Worm (Caenorhabditis elegans) whole organism, mixed stage, embryonic: ENCODE measurements around the gene gst-10.
"Not testable (repeated sequence)": the region's sequence is repeated elsewhere in the genome, so short reads cannot be mapped to it uniquely, and the experiment has no call there.

Experiments
- bed-3 ChIP-seq: fragments of 200-800 bp; sonication (Bioruptor generic); optimal IDR thresholded peaks from 3 replicates; lab custom pipeline; 2018; ENCODE audit warnings: mild to moderate bottlenecking, missing genetic modification characterization, moderate library complexity, missing compliant biosample characterization
- blmp-1 ChIP-seq: fragments of 150-350 bp; optimal IDR thresholded peaks from 2 replicates; lab custom pipeline; 2014; ENCODE audit warnings: missing biosample characterization, missing genetic modification characterization
- ceh-39 ChIP-seq: fragments of 150-350 bp; optimal IDR thresholded peaks from 2 replicates; lab custom pipeline; 2014; ENCODE audit warnings: missing biosample characterization, missing genetic modification characterization
- ceh-43 ChIP-seq: fragments of 200-800 bp; sonication (Bioruptor generic); optimal IDR thresholded peaks from 2 replicates; lab custom pipeline; 2018; ENCODE audit warnings: mild to moderate bottlenecking, missing genetic modification characterization, moderate library complexity, missing compliant biosample characterization
- ceh-83 ChIP-seq: fragments of 200-800 bp; sonication (Bioruptor generic); optimal IDR thresholded peaks from 2 replicates; lab custom pipeline; 2018; ENCODE audit warnings: mild to moderate bottlenecking, missing genetic modification characterization, missing compliant biosample characterization
- drap-1 ChIP-seq: fragments of 200-800 bp; sonication (Bioruptor generic); optimal IDR thresholded peaks from 3 replicates; lab custom pipeline; 2018; ENCODE audit warnings: mild to moderate bottlenecking, missing genetic modification characterization, missing compliant biosample characterization
- elt-3 ChIP-seq: fragments of 150-350 bp; optimal IDR thresholded peaks from 2 replicates; lab custom pipeline; 2014; ENCODE audit warnings: missing biosample characterization, missing genetic modification characterization
- ham-2 ChIP-seq: fragments of 200-800 bp; sonication (Bioruptor generic); optimal IDR thresholded peaks from 2 replicates; lab custom pipeline; 2018; ENCODE audit warnings: mild to moderate bottlenecking, missing genetic modification characterization, missing compliant biosample characterization
- hlh-1 ChIP-seq: fragments of 150-350 bp; optimal IDR thresholded peaks from 2 replicates; lab custom pipeline; 2014; ENCODE audit warnings: missing biosample characterization, missing genetic modification reagents, missing genetic modification characterization
- lin-13 ChIP-seq: fragments of 150-350 bp; optimal IDR thresholded peaks from 2 replicates; lab custom pipeline; 2014; ENCODE audit warnings: missing biosample characterization, missing genetic modification characterization
- lin-32 ChIP-seq: fragments of 200-800 bp; sonication (Bioruptor generic); optimal IDR thresholded peaks from 2 replicates; lab custom pipeline; 2018; ENCODE audit warnings: mild to moderate bottlenecking, missing genetic modification characterization, missing compliant biosample characterization
- lsy-2 ChIP-seq: fragments of 150-350 bp; optimal IDR thresholded peaks from 2 replicates; lab custom pipeline; 2014; ENCODE audit warnings: missing biosample characterization, missing genetic modification characterization
- mab-5 ChIP-seq: fragments of 150-350 bp; optimal IDR thresholded peaks from 2 replicates; lab custom pipeline; 2014; ENCODE audit warnings: missing biosample characterization, missing genetic modification characterization
- mep-1 ChIP-seq: fragments of 150-350 bp; optimal IDR thresholded peaks from 2 replicates; lab custom pipeline; 2017; ENCODE audit warnings: missing biosample characterization, missing genetic modification reagents, missing genetic modification characterization, inconsistent platforms
- mls-2 ChIP-seq: sonication (generic microtip); optimal IDR thresholded peaks from 2 replicates; lab custom pipeline; 2016; ENCODE audit warnings: mild to moderate bottlenecking, missing genetic modification characterization, moderate library complexity, missing compliant biosample characterization
- nhr-12 ChIP-seq: fragments of 150-350 bp; optimal IDR thresholded peaks from 2 replicates; lab custom pipeline; 2014; ENCODE audit warnings: missing biosample characterization, missing genetic modification characterization
- nhr-237 ChIP-seq: fragments of 150-350 bp; optimal IDR thresholded peaks from 2 replicates; lab custom pipeline; 2014; ENCODE audit warnings: missing biosample characterization, missing genetic modification characterization
- nhr-28 ChIP-seq: fragments of 150-350 bp; optimal IDR thresholded peaks from 2 replicates; lab custom pipeline; 2014; ENCODE audit warnings: missing biosample characterization, missing genetic modification characterization
- pha-4 ChIP-seq: fragments of 150-350 bp; optimal IDR thresholded peaks from 2 replicates; lab custom pipeline; 2018; ENCODE audit warnings: missing biosample characterization, missing genetic modification reagents, missing genetic modification characterization
- sem-2 ChIP-seq: fragments of 200-800 bp; sonication (Bioruptor generic); optimal IDR thresholded peaks from 2 replicates; lab custom pipeline; 2018; ENCODE audit warnings: mild to moderate bottlenecking, missing genetic modification characterization, missing compliant biosample characterization
- snpc-4 ChIP-seq: fragments of 150-350 bp; optimal IDR thresholded peaks from 2 replicates; lab custom pipeline; 2014; ENCODE audit warnings: missing biosample characterization, missing genetic modification characterization
- sptf-1 ChIP-seq: sonication (generic microtip); optimal IDR thresholded peaks from 2 replicates; lab custom pipeline; 2017; ENCODE audit warnings: mild to moderate bottlenecking, missing genetic modification characterization, moderate library complexity, missing compliant biosample characterization
- tbx-8 ChIP-seq: fragments of 200-800 bp; sonication (Bioruptor generic); optimal IDR thresholded peaks from 2 replicates; lab custom pipeline; 2018; ENCODE audit warnings: mild to moderate bottlenecking, missing genetic modification characterization, moderate library complexity, missing compliant biosample characterization
- unc-120 ChIP-seq: sonication (generic microtip); optimal IDR thresholded peaks from 2 replicates; lab custom pipeline; 2017; ENCODE audit warnings: missing genetic modification characterization, missing compliant biosample characterization; ENCODE audit not compliant: poor library complexity, severe bottlenecking
- zip-8 ChIP-seq: fragments of 150-350 bp; optimal IDR thresholded peaks from 2 replicates; lab custom pipeline; 2014; ENCODE audit warnings: missing biosample characterization, missing genetic modification characterization
- ztf-11 ChIP-seq: fragments of 150-350 bp; optimal IDR thresholded peaks from 2 replicates; lab custom pipeline; 2014; ENCODE audit warnings: missing biosample characterization, missing genetic modification characterization

The gst-10 gene

DNA sequence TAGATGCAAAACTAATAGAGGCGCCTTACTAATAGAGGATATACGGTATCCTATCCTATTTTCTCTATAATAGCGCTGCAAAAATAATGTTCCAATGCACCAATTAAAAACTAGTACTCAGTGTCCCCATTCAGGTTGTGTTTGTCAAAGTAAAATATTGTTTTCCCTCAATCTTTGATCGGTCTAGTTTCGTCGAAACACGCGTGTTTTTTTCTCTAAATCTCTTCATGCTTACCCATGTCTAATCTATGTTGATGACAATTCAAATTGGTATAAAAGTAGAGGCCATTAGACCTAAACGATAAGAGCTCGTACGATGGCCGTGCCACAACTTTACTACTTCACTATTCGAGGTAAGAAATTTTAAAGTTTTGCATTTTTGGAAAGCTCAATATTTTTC is at the start of gene gst-10:
Gene gst-10, plus strand, starts transcription at position 301 of the 400 bp plus-strand sequence.
- TF ChIP-seq unc-120 (tag; lab: Kevin White, UChicago); mab-5 (tag; lab: Kevin White, UChicago); ceh-43 (GFP tag; lab: Kevin White, UChicago): not testable (repeated sequence)

DNA sequence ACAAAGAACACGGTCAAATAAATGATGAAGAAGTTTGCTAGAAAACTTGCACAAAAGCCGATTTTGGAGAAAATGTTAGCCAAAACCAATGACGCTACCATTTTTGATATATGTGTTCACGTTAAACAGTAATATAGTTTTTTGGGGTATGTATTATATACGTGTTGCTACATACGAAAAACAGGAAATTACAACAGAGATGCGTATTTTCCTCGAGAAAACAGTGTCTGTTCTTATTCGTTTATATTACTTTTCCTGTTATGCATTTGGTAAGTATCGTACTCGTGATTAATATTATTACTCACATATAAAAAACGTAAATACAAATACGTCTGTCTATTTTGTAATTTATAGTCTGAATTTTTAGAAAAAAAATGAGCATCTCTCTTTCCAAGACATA is 46.0 kb upstream of the gst-10 start, which contains the start of gene str-76:
Gene str-76, minus strand, starts transcription at position 101 of the 400 bp plus-strand sequence.
- not testable (repeated sequence) for TF ChIP-seq ceh-43 (GFP tag; lab: Kevin White, UChicago); zip-8 (tag; lab: Kevin White, UChicago); bed-3 (GFP tag; lab: Kevin White, UChicago)

DNA sequence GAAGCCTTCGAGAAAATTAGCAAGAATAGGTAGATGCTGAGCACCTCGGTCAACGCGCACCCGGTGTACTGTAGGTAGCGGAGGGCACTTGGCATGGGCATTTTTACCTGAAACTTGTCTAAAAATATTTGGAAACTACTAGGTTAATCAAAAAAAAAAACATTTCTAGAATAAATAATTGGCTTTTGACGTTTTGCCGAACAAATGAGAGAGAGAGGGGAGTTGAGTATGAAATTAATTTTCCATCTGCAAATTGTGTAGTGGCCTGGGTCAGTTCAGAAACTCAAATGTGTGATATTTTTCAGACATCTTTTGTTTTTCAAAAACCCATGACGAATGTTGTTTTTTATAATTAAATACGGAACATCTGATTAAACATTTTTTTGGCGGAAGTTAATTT is 25.2 kb upstream of the gst-10 start, which contains the start of gene Y45G12C.10:
Gene Y45G12C.10, minus strand, starts transcription at position 101 of the 400 bp plus-strand sequence.
- not testable (repeated sequence) for TF ChIP-seq lin-32; unc-120 (tag; lab: Kevin White, UChicago); ceh-39 (tag; lab: Kevin White, UChicago)

DNA sequence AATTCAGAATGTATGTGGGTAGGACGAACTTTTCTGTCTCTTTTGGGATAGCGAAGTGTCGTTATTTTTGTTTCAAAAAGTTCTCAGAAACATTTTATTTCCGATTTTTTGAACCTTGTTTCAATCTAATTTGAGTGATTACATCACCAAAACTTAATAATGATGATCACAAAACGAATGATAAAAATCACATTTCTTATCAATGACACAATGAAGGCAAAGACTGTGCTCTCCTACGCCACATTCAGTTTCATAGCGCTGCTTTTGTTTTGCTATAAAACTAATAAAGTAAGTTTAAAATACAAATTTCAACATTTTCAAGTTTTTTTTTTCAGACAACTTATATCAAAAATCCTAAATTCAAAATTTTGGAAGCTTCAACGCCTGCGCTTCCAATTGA is 4.0 kb downstream of the gst-10 start, which contains the start of gene Y45G12C.1:
Gene Y45G12C.1, plus strand, starts transcription at position 159 of the 400 bp plus-strand sequence.
- no peak for TF ChIP-seq unc-120 (tag; lab: Kevin White, UChicago)
- no peak for TF ChIP-seq pha-4
- TF ChIP-seq tbx-8: no peak
- TF ChIP-seq sptf-1: no peak
- no peak for TF ChIP-seq nhr-28 (tag; lab: Kevin White, UChicago)
- TF ChIP-seq mls-2 (tag; lab: Kevin White, UChicago): no peak
- no peak for TF ChIP-seq ceh-39 (tag; lab: Kevin White, UChicago)
- no peak for TF ChIP-seq nhr-237
- no peak for TF ChIP-seq lsy-2 (tag; lab: Kevin White, UChicago)
- TF ChIP-seq, all 35 proteins: peak for 0

DNA sequence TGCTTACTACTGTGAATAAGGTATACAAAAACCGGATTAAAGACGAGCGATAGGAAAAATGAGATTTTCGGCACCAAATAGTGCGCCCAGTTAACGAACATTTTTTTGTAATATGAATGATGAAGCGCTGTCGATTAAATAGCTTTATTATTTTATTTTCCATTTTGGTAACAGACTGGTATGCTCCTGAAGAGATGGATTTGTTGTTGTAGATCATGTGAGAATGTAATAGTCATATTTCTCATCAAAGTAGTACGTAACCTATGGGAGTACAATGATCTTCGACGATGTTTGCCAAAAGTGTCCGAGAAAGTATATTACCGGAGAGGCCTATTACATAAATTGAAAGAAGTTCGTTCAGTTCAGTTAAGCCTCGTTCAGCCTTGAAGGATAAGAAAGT is 9.2 kb downstream of the gst-10 start, which contains the start of gene srj-19:
Gene srj-19, minus strand, starts transcription at position 101 of the 400 bp plus-strand sequence.
- TF ChIP-seq mep-1 (tag; lab: Kevin White, UChicago) (no peak), lin-13 (no peak), zip-8 (tag; lab: Kevin White, UChicago) (no peak), blmp-1 (tag; lab: Kevin White, UChicago) (no peak), nhr-237 (no peak), mab-5 (tag; lab: Kevin White, UChicago) (no peak)

DNA sequence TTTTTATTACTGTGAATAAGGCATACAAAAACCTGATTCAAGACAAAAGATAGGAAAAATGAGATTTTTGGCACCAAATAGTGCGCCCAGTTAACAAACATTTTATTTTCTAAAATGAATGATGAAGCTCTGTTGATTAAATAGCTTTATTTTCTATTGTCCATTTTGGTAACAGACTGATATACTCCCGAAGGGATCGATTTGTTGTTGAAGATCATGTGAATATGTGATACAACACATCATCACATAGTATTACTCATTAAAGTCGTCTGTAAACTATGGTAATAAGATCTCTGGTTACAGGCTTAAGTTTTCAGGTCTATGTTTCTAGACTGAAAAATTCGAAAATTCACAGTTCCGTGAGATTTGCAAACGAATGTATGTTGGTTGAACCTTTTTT is 11.6 kb downstream of the gst-10 start, which contains the start of gene srj-20:
Gene srj-20, minus strand, starts transcription at position 101 of the 400 bp plus-strand sequence.
- no peak for TF ChIP-seq drap-1 (GFP tag; lab: Kevin White, UChicago)
- TF ChIP-seq ceh-83 (GFP tag; lab: Kevin White, UChicago): no peak
- TF ChIP-seq sem-2 (GFP tag; lab: Kevin White, UChicago): no peak
- no peak for TF ChIP-seq pha-4
- no peak for TF ChIP-seq nhr-237
- TF ChIP-seq hlh-1 (tag; lab: Kevin White, UChicago): no peak
- TF ChIP-seq snpc-4: no peak
- no peak for TF ChIP-seq elt-3
- no peak for TF ChIP-seq ham-2
- TF ChIP-seq lsy-2 (tag; lab: Kevin White, UChicago): no peak

DNA sequence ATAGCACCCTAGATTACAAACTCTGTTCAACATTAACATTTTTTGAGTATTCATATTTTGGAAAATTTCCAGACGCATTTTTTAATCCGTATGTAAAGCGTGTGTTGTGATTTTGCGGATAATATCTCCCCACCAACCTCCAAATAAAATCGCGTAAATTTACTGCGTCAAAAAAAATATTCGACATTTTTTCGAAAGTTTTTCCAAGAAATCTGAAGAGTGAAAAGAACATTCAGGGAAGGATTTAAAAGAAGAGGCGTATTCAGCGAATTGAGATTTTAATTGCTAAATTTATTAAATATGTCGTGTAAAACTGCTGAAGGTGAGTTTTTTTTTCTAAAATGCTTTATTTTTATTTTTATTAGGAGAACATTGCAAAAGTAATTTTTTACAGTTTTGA is 12.4 kb downstream of the gst-10 start, which contains the start of gene nhr-290:
Gene nhr-290, plus strand, starts transcription at position 301 of the 400 bp plus-strand sequence.
- TF ChIP-seq ham-2 (no peak), ztf-11 (tag; lab: Kevin White, UChicago) (no peak), elt-3 (no peak), unc-120 (tag; lab: Kevin White, UChicago) (no peak), pha-4 (no peak), nhr-12 (no peak), ceh-43 (GFP tag; lab: Kevin White, UChicago) (no peak), sem-2 (GFP tag; lab: Kevin White, UChicago) (no peak), mls-2 (tag; lab: Kevin White, UChicago) (no peak)
